Fruit fly (Drosophila melanogaster): Measurements from ENCODE around the gene alt.

Gene alt

DNA sequence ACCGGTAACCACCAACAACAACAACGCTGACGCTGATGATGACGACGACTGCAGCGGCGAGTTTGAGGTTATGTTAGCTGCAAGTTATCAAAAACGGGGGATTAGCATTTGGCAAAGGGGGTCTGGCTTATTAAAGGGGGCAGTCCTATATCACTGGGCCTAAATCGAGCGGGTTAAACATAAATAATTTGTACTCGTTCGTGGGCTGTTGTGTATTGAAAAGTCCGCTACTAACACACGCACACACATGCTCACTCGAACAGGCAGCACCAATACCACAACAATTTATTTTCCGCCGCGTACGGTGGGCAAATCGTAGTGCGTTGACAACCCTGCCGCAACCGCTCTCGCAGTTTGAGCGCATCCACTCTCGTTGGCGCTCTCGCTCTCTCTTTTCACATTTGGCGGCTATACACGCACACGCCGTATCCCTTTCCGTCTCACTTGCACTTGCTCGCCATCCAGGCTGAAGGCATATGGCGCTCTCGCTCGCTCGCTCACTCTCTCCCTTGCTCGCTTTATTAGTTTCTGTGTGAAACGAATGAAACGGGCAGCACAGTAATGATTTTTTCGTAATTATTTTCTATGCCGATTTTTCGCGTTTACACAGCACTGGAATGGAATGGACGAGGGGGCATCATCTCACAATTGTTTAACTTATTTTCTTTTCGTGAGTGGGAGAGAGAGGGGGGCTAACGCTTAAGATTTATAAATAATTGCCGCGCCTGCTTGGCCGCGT lies 34.7 kb upstream of the alt start (continued):
- TF ChIP-seq CG10565 (GFP tag; optimal IDR thresholded peaks at IDR 0.05) (no peak), caup (GFP tag; optimal IDR thresholded peaks at IDR 0.05; ENCODE audit: severe bottlenecking) (peak; percentile 46), tx (GFP tag; optimal IDR thresholded peaks at IDR 0.05) (no peak), CG10366 (GFP tag; IDR thresholded peaks at IDR 0.05) (no peak), CG12769 (tag; optimal IDR thresholded peaks at IDR 0.05) (peak; percentile 91), pan (optimal IDR thresholded peaks at IDR 0.05) (no peak), pan (GFP tag; optimal IDR thresholded peaks at IDR 0.05 in 1 of 2, IDR thresholded peaks at IDR 0.05 in 1 of 2) (no peak), H15 (GFP tag; IDR thresholded peaks at IDR 0.05) (no peak), CG2712 (tag; optimal IDR thresholded peaks at IDR 0.05) (peak; percentile 31), Hr51 (GFP tag; optimal IDR thresholded peaks at IDR 0.05) (peak in 1 of 2 experiments; percentile 19), dimm (GFP tag; IDR thresholded peaks at IDR 0.05) (no peak), run (tag; optimal IDR thresholded peaks at IDR 0.05) (peak; percentile 37), shn (GFP tag; optimal IDR thresholded peaks at IDR 0.05) (peak; percentile 48), Antp (GFP tag; optimal IDR thresholded peaks at IDR 0.05) (peak; percentile 37), CG13894 (tag; optimal IDR thresholded peaks at IDR 0.05) (peak; percentile 37), CG4328 (GFP tag; optimal IDR thresholded peaks at IDR 0.05) (peak; percentile 4), ind (GFP tag; optimal IDR thresholded peaks at IDR 0.05) (no peak), wor (GFP tag; IDR thresholded peaks at IDR 0.05) (no peak), CG12104 (GFP tag; optimal IDR thresholded peaks at IDR 0.05) (no peak), fu2 (GFP tag; optimal IDR thresholded peaks at IDR 0.05) (peak; percentile 27), bbx (GFP tag; IDR thresholded peaks at IDR 0.05; ENCODE audit: partially characterized antibody) (no peak), Tbp (GFP tag; optimal IDR thresholded peaks at IDR 0.05) (no peak), CrebB (tag; optimal IDR thresholded peaks at IDR 0.05) (peak; percentile 65), CG12219 (GFP tag; optimal IDR thresholded peaks at IDR 0.05) (peak; percentile 36), Deaf1 (tag; optimal IDR thresholded peaks at IDR 0.05) (peak; percentile 75), CG9437 (GFP tag; optimal IDR thresholded peaks at IDR 0.05) (no peak), zfh1 (GFP tag; IDR thresholded peaks at IDR 0.05) (no peak), h (optimal IDR thresholded peaks at IDR 0.05) (no peak), tap (tag; optimal IDR thresholded peaks at IDR 0.05) (peak; percentile 10), B-H2 (GFP tag; optimal IDR thresholded peaks at IDR 0.05) (peak; percentile 21), CG8388 (GFP tag; optimal IDR thresholded peaks at IDR 0.05) (peak; percentile 25), CG34376 (GFP tag; optimal IDR thresholded peaks at IDR 0.05) (peak; percentile 76), CG1233 (GFP tag; optimal IDR thresholded peaks at IDR 0.05) (no peak), CG2116 (GFP tag; optimal IDR thresholded peaks at IDR 0.05) (peak; percentile 49), CG1832 (GFP tag; optimal IDR thresholded peaks at IDR 0.05) (peak; percentile 98), gcm (GFP tag; optimal IDR thresholded peaks at IDR 0.05) (peak; percentile 7), Ets65A (GFP tag) (no peak), bcd (GFP tag; optimal IDR thresholded peaks at IDR 0.05) (no peak), hb (GFP tag; IDR thresholded peaks at IDR 0.05; ENCODE audit: partially characterized antibody) (no peak), Bteb2 (GFP tag; optimal IDR thresholded peaks at IDR 0.05) (peak; percentile 49), corto (GFP tag; optimal IDR thresholded peaks at IDR 0.05) (peak; percentile 41), kni (GFP tag; optimal IDR thresholded peaks at IDR 0.05) (peak; percentile 44), CG31224 (GFP tag; IDR thresholded peaks at IDR 0.05) (no peak), Dref (GFP tag; IDR thresholded peaks at IDR 0.05) (no peak), Ptx1 (GFP tag; IDR thresholded peaks at IDR 0.05) (no peak), CG15514 (GFP tag; optimal IDR thresholded peaks at IDR 0.05) (peak; percentile 47), Myb (GFP tag; optimal IDR thresholded peaks at IDR 0.05) (peak; percentile 22), peb (GFP tag; IDR thresholded peaks at IDR 0.05) (no peak), CG9215 (GFP tag; IDR thresholded peaks at IDR 0.05) (no peak), Sry-δ (GFP tag; optimal IDR thresholded peaks at IDR 0.05) (peak; percentile 7)
